Worm (Caenorhabditis elegans) whole organism, young adult: ENCODE measurements around the gene F13A2.4.

Source experiments
- F22D6.2 ChIP-seq: sonication (generic microtip); optimal IDR thresholded peaks from 2 replicates; lab custom pipeline; 2016; ENCODE audit warnings: mild to moderate bottlenecking, missing genetic modification characterization, missing compliant biosample characterization
- F23B12.7 ChIP-seq: sonication (generic microtip); optimal IDR thresholded peaks from 2 replicates; lab custom pipeline; 2017; ENCODE audit warnings: missing genetic modification characterization, mild to moderate bottlenecking, missing compliant biosample characterization, antibody characterized with exemption, moderate library complexity; ENCODE audit not compliant: insufficient read depth
- F33H1.4 ChIP-seq: fragments of 200-800 bp; sonication (Bioruptor generic); IDR thresholded peaks from 2 replicates; pipeline ENCODE4 v1.3.6; 2022; ENCODE audit warnings: missing genetic modification reagents, missing genetic modification characterization, missing compliant biosample characterization
- nfyb-1 ChIP-seq: fragments of 200-800 bp; sonication (Bioruptor generic); IDR thresholded peaks from 2 replicates; pipeline ENCODE4 v1.3.6; 2022; ENCODE audit warnings: missing genetic modification reagents, missing genetic modification characterization, missing compliant biosample characterization
- pha-4 ChIP-seq: fragments of 150-350 bp; sonication (generic microtip); optimal IDR thresholded peaks from 2 replicates; lab custom pipeline; 2014; ENCODE audit warnings: missing biosample characterization, missing genetic modification reagents, missing genetic modification characterization
- rpc-1 ChIP-seq, 2 experiments: fragments of 150-350 bp in 1 of 2; sonication (generic microtip) in 1 of 2; optimal IDR thresholded peaks; 2 replicates each; lab custom pipeline; 2014 to 2018; ENCODE audit warnings: missing biosample characterization in 1 of 2, missing genetic modification characterization in 1 of 2, missing genetic modification reagents in 1 of 2, missing genotype in 1 of 2
- sea-2 ChIP-seq: fragments of 200-800 bp; sonication (Bioruptor generic); IDR thresholded peaks from 2 replicates; pipeline ENCODE4 v1.3.6; 2022; ENCODE audit warnings: missing genetic modification characterization, missing compliant biosample characterization
- sptf-2 ChIP-seq: fragments of 200-800 bp; sonication (Bioruptor generic); optimal IDR thresholded peaks from 2 replicates; lab custom pipeline; 2018; ENCODE audit warnings: mild to moderate bottlenecking, missing genetic modification characterization, missing compliant biosample characterization

ce11 chrV:4419767-4420322 is 19.8 kb upstream of the F13A2.4 start, which contains the start of the genes Y47D7A.7 and Y47D7A.2:
- TF ChIP-seq F23B12.7 (tag; lab: Kevin White, UChicago) (no peak), rpc-1 (optimal IDR thresholded peaks at IDR 0.05; lab: Kevin White, UChicago) (no peak), rpc-1 (tag; optimal IDR thresholded peaks at IDR 0.05; lab: Kevin White, UChicago) (no peak), pha-4 (tag; lab: Kevin White, UChicago) (no peak), sea-2 (GFP tag; lab: Robert Waterston, UW) (no peak), F33H1.4 (GFP tag; lab: Robert Waterston, UW) (no peak), F22D6.2 (tag; lab: Kevin White, UChicago) (no peak), sptf-2 (GFP tag; lab: Kevin White, UChicago) (no peak), nfyb-1 (GFP tag; lab: Robert Waterston, UW) (no peak)
